Worm (Caenorhabditis elegans) whole organism, L1 larva: ENCODE results near the gene unc-3.
A peak's percentile ranks its signal among the peaks of the same experiment; 100 is the strongest.

ENCODE experiments used
- aly-2 ChIP-seq: fragments of 150-350 bp; optimal IDR thresholded peaks from 2 replicates; lab custom pipeline; 2014; ENCODE audit warnings: missing biosample characterization, missing genetic modification characterization
- blmp-1 ChIP-seq: fragments of 150-350 bp; optimal IDR thresholded peaks from 2 replicates; lab custom pipeline; 2014; ENCODE audit warnings: missing biosample characterization, missing genetic modification characterization
- ceh-88 ChIP-seq: fragments of 200-800 bp; sonication (Bioruptor generic); IDR thresholded peaks from 2 replicates; pipeline ENCODE4 v1.3.6; 2022; ENCODE audit warnings: missing genetic modification characterization, missing compliant biosample characterization
- dpl-1 ChIP-seq, 3 experiments: fragments of 150-350 bp in 2 of 3; sonication (generic microtip) in 1 of 3; optimal IDR thresholded peaks; 2 replicates each; lab custom pipeline; 2014 to 2017; ENCODE audit warnings: missing biosample characterization in 3 of 3, missing genetic modification characterization in 3 of 3, missing genetic modification reagents in 3 of 3
- dsc-1 ChIP-seq: sonication (generic microtip); optimal IDR thresholded peaks from 2 replicates; lab custom pipeline; 2016; ENCODE audit warnings: mild to moderate bottlenecking, missing genetic modification characterization, missing compliant biosample characterization
- efl-1 ChIP-seq, 4 experiments: fragments of 150-350 bp; optimal IDR thresholded peaks in 3 of 4; peaks in 1 of 4; 1 replicate in 1 of 4; 2 replicates in 3 of 4; lab custom pipeline; 2014; ENCODE audit warnings: missing biosample characterization in 2 of 4, missing genetic modification characterization in 2 of 4, missing genetic modification reagents in 2 of 4
- elt-2 ChIP-seq: sonication (generic microtip); optimal IDR thresholded peaks from 2 replicates; lab custom pipeline; 2016; ENCODE audit warnings: missing genetic modification characterization, mild to moderate bottlenecking, inconsistent platforms, missing compliant biosample characterization, missing genetic modification reagents
- elt-3 ChIP-seq, 6 experiments: fragments of 150-350 bp in 1 of 6; sonication (generic microtip); optimal IDR thresholded peaks; 2 replicates each; lab custom pipeline; 2017 to 2018; ENCODE audit warnings: missing biosample characterization in 6 of 6, missing genetic modification characterization in 6 of 6, inconsistent platforms in 1 of 6
- ets-5 ChIP-seq: fragments of 200-800 bp; sonication (Bioruptor generic); IDR thresholded peaks from 2 replicates; pipeline ENCODE4 v1.3.6; 2022; ENCODE audit warnings: missing genetic modification characterization, missing compliant biosample characterization
- fkh-10 ChIP-seq: sonication (generic microtip); optimal IDR thresholded peaks from 2 replicates; lab custom pipeline; 2017; ENCODE audit warnings: missing biosample characterization, missing genetic modification reagents, missing genetic modification characterization
- fkh-4 ChIP-seq: sonication (generic microtip); optimal IDR thresholded peaks from 2 replicates; lab custom pipeline; 2016; ENCODE audit warnings: missing compliant biosample characterization, missing genetic modification characterization, borderline replicate concordance
- fkh-8 ChIP-seq: sonication (generic microtip); optimal IDR thresholded peaks from 2 replicates; lab custom pipeline; 2016; ENCODE audit warnings: mild to moderate bottlenecking, missing genetic modification characterization, missing compliant biosample characterization
- hlh-17 ChIP-seq: fragments of 200-800 bp; sonication (Bioruptor generic); optimal IDR thresholded peaks from 2 replicates; lab custom pipeline; 2018; ENCODE audit warnings: missing genetic modification characterization, mild to moderate bottlenecking, missing compliant biosample characterization, moderate library complexity, borderline replicate concordance
- hlh-4 ChIP-seq: sonication (generic microtip); optimal IDR thresholded peaks from 2 replicates; lab custom pipeline; 2016; ENCODE audit warnings: mild to moderate bottlenecking, missing genetic modification characterization, missing compliant biosample characterization
- lin-13 ChIP-seq: fragments of 150-350 bp; optimal IDR thresholded peaks from 2 replicates; lab custom pipeline; 2014; ENCODE audit warnings: missing biosample characterization, missing genetic modification reagents, missing genetic modification characterization
- lin-14 ChIP-seq: fragments of 200-800 bp; sonication (Bioruptor generic); optimal IDR thresholded peaks from 2 replicates; lab custom pipeline; 2018; ENCODE audit warnings: mild to moderate bottlenecking, missing genetic modification characterization, moderate library complexity, missing compliant biosample characterization
- lin-35 ChIP-seq, 2 experiments: fragments of 150-350 bp; optimal IDR thresholded peaks; 2 replicates each; lab custom pipeline; 2014; ENCODE audit warnings: missing biosample characterization in 2 of 2, missing genetic modification characterization in 2 of 2, missing genetic modification reagents in 2 of 2
- lin-39 ChIP-seq: fragments of 150-350 bp; optimal IDR thresholded peaks from 2 replicates; lab custom pipeline; 2014; ENCODE audit warnings: missing biosample characterization, missing genetic modification reagents, missing genetic modification characterization
- lsy-2 ChIP-seq, 2 experiments: fragments of 150-350 bp; optimal IDR thresholded peaks; 2 replicates each; lab custom pipeline; 2014; ENCODE audit warnings: missing biosample characterization in 2 of 2, missing genetic modification characterization in 2 of 2
- mdl-1 ChIP-seq, 2 experiments: fragments of 150-350 bp; optimal IDR thresholded peaks; 2 replicates each; lab custom pipeline; 2014 to 2017; ENCODE audit warnings: missing biosample characterization in 2 of 2, missing genetic modification characterization in 2 of 2, inconsistent platforms in 1 of 2
- mef-2 ChIP-seq: fragments of 150-350 bp; optimal IDR thresholded peaks from 2 replicates; lab custom pipeline; 2014; ENCODE audit warnings: missing biosample characterization, missing genetic modification characterization
- mep-1 ChIP-seq: fragments of 150-350 bp; optimal IDR thresholded peaks from 2 replicates; lab custom pipeline; 2014; ENCODE audit warnings: missing biosample characterization, missing genetic modification characterization
- nhr-12 ChIP-seq: sonication (generic microtip); optimal IDR thresholded peaks from 2 replicates; lab custom pipeline; 2017; ENCODE audit warnings: missing biosample characterization, missing genetic modification characterization
- nhr-19 ChIP-seq: fragments of 200-800 bp; sonication (Bioruptor generic); conservative IDR thresholded peaks from 2 replicates; pipeline ENCODE4 v1.3.6; 2022; ENCODE audit warnings: missing genetic modification characterization, missing compliant biosample characterization
- nhr-20 ChIP-seq: sonication (generic microtip); optimal IDR thresholded peaks from 2 replicates; lab custom pipeline; 2016; ENCODE audit warnings: mild to moderate bottlenecking, missing genetic modification characterization, missing compliant biosample characterization
- nhr-47 ChIP-seq: sonication (generic microtip); optimal IDR thresholded peaks from 2 replicates; lab custom pipeline; 2016; ENCODE audit warnings: mild to moderate bottlenecking, missing genetic modification characterization, moderate library complexity, missing compliant biosample characterization
- nhr-71 ChIP-seq: sonication (generic microtip); optimal IDR thresholded peaks from 2 replicates; lab custom pipeline; 2016; ENCODE audit warnings: mild to moderate bottlenecking, missing genetic modification characterization, moderate library complexity, missing compliant biosample characterization
- nhr-85 ChIP-seq: sonication (generic microtip); peaks from one replicate; lab custom pipeline; 2016; ENCODE audit warnings: missing genetic modification characterization, inconsistent platforms, missing compliant biosample characterization
- nhr-90 ChIP-seq: sonication (generic microtip); optimal IDR thresholded peaks from 2 replicates; lab custom pipeline; 2016; ENCODE audit warnings: mild to moderate bottlenecking, missing genetic modification characterization, missing compliant biosample characterization; ENCODE audit not compliant: poor library complexity
- pag-3 ChIP-seq: sonication (generic microtip); optimal IDR thresholded peaks from 2 replicates; lab custom pipeline; 2017; ENCODE audit warnings: missing genetic modification characterization, mild to moderate bottlenecking, missing compliant biosample characterization, antibody characterized with exemption, borderline replicate concordance; ENCODE audit not compliant: insufficient read depth
- pqm-1 ChIP-seq: sonication (generic microtip); optimal IDR thresholded peaks from 3 replicates; lab custom pipeline; 2017; ENCODE audit warnings: missing biosample characterization, missing genetic modification characterization
- skn-1 ChIP-seq: fragments of 150-350 bp; optimal IDR thresholded peaks from 2 replicates; lab custom pipeline; 2014; ENCODE audit warnings: missing biosample characterization, missing genetic modification characterization
- snu-23 ChIP-seq: sonication (generic microtip); optimal IDR thresholded peaks from 2 replicates; lab custom pipeline; 2016; ENCODE audit warnings: missing genetic modification characterization, missing compliant biosample characterization
- tbx-2 ChIP-seq: sonication (generic microtip); optimal IDR thresholded peaks from 2 replicates; lab custom pipeline; 2016; ENCODE audit warnings: missing genetic modification characterization, missing compliant biosample characterization
- tlp-1 ChIP-seq: fragments of 150-350 bp; optimal IDR thresholded peaks from 2 replicates; lab custom pipeline; 2014; ENCODE audit warnings: missing biosample characterization, missing genetic modification characterization
- unc-30 ChIP-seq: sonication (generic microtip); optimal IDR thresholded peaks from 2 replicates; lab custom pipeline; 2017; ENCODE audit warnings: missing biosample characterization, missing genetic modification characterization
- xbp-1 ChIP-seq: sonication (generic microtip); optimal IDR thresholded peaks from 2 replicates; lab custom pipeline; 2016; ENCODE audit warnings: missing genetic modification characterization, missing compliant biosample characterization
- zip-4 ChIP-seq: fragments of 200-800 bp; sonication (Bioruptor generic); optimal IDR thresholded peaks from 2 replicates; lab custom pipeline; 2018; ENCODE audit warnings: mild to moderate bottlenecking, missing genetic modification characterization, moderate library complexity, missing compliant biosample characterization

The unc-3 gene

DNA sequence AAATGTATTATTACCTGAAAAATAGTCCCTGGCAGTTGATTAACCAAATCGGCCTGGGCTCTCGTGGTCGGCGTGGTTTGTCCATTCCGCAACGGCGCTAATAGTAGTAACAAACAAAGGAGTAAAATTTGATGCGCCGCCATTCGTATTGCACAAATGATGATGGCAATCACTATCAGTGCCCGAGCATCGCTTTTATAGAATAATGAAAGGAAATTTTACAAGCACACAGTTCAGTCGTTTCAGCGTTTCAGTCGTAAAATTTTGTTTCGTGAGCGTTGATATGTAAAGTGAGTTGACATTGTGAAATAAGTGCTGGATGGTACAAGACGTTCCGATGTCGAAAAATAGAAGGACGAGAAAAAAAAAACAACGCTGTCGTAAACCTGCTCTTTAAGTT lies 1.7 kb upstream of the unc-3 start, which contains the start of gene Y16B4A.2:
Y16B4A.2 (minus strand) TSS at position 170 of the 400 bp plus-strand sequence.
- TF ChIP-seq lsy-2 (tag; optimal IDR thresholded peaks at IDR 0.05; lab: Kevin White, UChicago), result no peak
- TF ChIP-seq elt-2, result peak; percentile 8

DNA sequence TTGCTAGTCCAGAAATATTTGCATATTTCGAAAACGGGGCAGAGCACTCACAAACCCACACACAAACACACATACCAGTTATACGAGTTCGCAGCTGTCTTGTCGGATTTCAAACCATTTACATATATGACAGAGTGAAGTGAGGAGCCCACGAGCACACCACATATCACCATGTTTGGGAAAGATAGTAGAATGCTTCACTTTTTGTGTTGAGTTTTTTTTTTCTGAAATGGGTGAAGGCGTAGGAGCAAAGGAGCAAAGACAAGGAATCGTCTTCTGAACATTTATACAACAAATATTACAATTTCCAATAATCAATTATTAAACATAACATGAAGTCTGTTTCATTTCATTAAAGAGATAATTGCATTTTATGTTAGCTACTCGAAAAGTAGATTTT lies 1.9 kb downstream of the unc-3 start:
- TF ChIP-seq dsc-1 (tag; lab: Kevin White, UChicago) (no peak), mep-1 (tag; lab: Kevin White, UChicago) (no peak)
- TF ChIP-seq, all 84 proteins: peak for 0

DNA sequence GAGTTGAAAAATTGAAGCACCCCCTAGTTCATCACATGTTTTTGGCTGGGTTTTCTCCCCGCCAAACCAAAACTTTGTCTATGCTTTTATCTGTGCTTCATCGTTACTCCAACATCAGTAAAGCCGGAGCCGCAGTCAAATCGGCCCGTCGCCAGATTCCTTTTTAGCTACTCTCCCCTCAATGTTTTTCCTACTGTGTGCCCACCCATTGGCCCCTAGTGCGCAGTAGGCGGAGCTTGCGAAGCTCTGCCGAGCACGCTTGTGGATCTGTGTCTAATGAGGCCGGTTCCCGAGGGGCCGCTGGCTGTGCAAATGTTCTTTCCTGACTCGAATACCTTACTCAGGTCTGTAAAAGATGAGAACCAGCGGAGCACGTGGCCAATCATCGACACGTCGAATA lies 3.0 kb downstream of the unc-3 start:
- TF ChIP-seq fkh-10 (GFP tag; lab: Kevin White, UChicago) (no peak), lin-14 (GFP tag; lab: Kevin White, UChicago) (peak; percentile 37), dpl-1 (GFP tag; optimal IDR thresholded peaks at IDR 0.05; lab: Kevin White, UChicago) (no peak), efl-1 (optimal IDR thresholded peaks at IDR 0.05; lab: Kevin White, UChicago) (no peak), efl-1 (GFP tag; optimal IDR thresholded peaks at IDR 0.05 in 1 of 2; lab: Kevin White, UChicago) (peak in 1 of 2 experiments; percentile 93), hlh-17 (GFP tag; lab: Kevin White, UChicago) (no peak), ceh-88 (GFP tag; lab: Robert Waterston, UW) (no peak), zip-4 (no peak), tbx-2 (tag; lab: Kevin White, UChicago) (peak; percentile 21)

DNA sequence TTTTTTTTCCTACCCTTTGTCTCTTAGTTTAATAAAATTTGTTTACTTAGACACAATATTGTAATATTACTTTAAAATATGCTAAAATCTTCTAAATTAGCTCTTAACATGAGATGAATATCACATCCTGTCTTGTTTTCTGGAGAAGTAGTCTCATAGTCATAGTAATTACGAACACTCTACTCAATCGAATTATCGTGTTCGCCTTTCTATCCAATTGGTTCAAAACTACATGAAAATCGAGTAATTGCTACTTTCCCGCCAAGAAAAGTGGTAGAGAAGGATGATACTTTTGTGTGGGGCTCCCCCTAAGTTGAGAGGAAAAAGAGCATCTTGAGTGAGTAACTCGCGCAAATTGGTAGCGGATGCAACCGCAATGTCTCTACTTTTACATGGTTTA lies 4.8 kb downstream of the unc-3 start:
- TF ChIP-seq nhr-12 (tag; lab: Kevin White, UChicago) (no peak), dsc-1 (tag; lab: Kevin White, UChicago) (peak; percentile 34)

DNA sequence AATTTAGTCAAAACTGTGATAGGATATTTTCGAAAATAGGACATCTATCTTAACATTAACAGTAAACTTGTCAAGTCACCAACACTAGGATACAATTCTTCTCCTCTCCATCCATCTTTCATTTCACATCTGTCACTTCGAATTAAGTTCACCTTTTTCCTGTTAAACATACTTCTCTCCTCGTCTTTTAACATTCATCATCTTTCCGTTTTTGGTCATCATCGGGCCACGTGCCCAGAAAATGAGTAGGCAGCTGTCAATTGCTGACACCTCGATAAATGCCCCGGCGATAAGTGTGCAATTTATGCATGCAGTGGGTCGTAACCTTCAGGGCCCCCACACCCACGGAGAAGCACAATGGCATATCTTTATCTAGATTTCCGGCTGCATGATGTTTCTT lies 6.8 kb downstream of the unc-3 start:
- TF ChIP-seq nhr-90 (tag; lab: Kevin White, UChicago) (peak; percentile 37), nhr-20 (tag; lab: Kevin White, UChicago) (peak; percentile 74), xbp-1 (no peak), nhr-47 (tag; lab: Kevin White, UChicago) (peak; percentile 20), skn-1 (tag; lab: Kevin White, UChicago) (peak; percentile 18), nhr-85 (peak; percentile 82), snu-23 (peak; percentile 54), elt-3 (tag; optimal IDR thresholded peaks at IDR 0.05; lab: Kevin White, UChicago) (peak in 2 of 6 experiments; percentile 61 to 78), ets-5 (GFP tag; lab: Robert Waterston, UW) (no peak), lin-14 (GFP tag; lab: Kevin White, UChicago) (peak; percentile 54), lsy-2 (tag; optimal IDR thresholded peaks at IDR 0.05; lab: Kevin White, UChicago) (peak in 1 of 2 experiments; percentile 8), nhr-19 (peak; percentile 18; the same call in 1 of the 2 replicates), tbx-2 (tag; lab: Kevin White, UChicago) (peak; percentile 61), blmp-1 (tag; lab: Kevin White, UChicago) (peak; percentile 61), nhr-71 (peak; percentile 61), aly-2 (no peak), lin-13 (no peak), mdl-1 (tag; optimal IDR thresholded peaks at IDR 0.05; lab: Kevin White, UChicago) (peak in 1 of 2 experiments; percentile 62), lin-35 (GFP tag; optimal IDR thresholded peaks at IDR 0.05; lab: Kevin White, UChicago) (peak in 1 of 2 experiments; percentile 51)

DNA sequence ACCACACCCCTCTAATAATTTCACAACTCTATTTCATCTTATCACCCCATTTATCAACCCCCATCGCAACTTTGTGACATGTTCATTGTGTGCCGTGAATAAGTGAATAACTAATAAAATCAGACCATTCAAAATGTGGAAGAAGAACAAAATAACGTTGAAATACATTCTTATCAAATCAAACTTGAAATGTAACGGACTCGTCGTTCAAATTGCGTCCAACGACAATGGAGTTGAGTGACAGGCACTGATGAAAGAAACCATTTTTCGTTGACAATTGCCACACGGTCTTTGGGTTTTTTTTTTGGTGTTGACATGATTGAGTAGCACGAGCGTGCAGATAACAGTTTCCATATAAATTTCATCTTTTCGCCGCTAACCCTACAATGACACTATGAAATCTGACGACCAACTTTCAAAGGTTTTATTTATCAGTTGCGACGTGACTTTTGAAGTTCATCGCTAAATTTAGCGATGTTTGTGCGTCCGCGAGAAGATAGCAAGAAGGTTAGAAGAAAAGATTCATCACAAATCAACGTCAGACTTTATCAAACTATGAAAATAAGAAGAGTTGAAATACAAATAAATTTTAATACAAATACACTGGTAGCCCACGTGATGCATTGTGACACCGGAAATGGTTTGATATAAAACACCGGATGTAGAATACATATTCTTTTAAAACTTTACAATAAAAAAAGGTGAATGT lies 10.2 kb downstream of the unc-3 start:
- no peak for TF ChIP-seq skn-1 (tag; lab: Kevin White, UChicago)
- peak in 1 of 2 experiments; percentile 7 for TF ChIP-seq lin-35 (GFP tag; optimal IDR thresholded peaks at IDR 0.05; lab: Kevin White, UChicago)
- TF ChIP-seq pag-3 (tag; lab: Kevin White, UChicago), result no peak
- TF ChIP-seq fkh-4 (tag; lab: Kevin White, UChicago), result no peak
- no peak for TF ChIP-seq unc-30 (tag; lab: Kevin White, UChicago)
- peak; percentile 38 for TF ChIP-seq nhr-19
- TF ChIP-seq lin-13, result no peak
- TF ChIP-seq efl-1 (optimal IDR thresholded peaks at IDR 0.05; lab: Kevin White, UChicago), result no peak
- TF ChIP-seq efl-1 (GFP tag; optimal IDR thresholded peaks at IDR 0.05 in 1 of 2; lab: Kevin White, UChicago), result peak in 1 of 2 experiments; percentile 43
- no peak for TF ChIP-seq pqm-1
- no peak for TF ChIP-seq mef-2 (tag; lab: Kevin White, UChicago)
- no peak for TF ChIP-seq hlh-4 (tag; lab: Kevin White, UChicago)
- TF ChIP-seq dpl-1 (GFP tag; optimal IDR thresholded peaks at IDR 0.05; lab: Kevin White, UChicago), result peak in 1 of 3 experiments; percentile 16
- TF ChIP-seq nhr-71, result peak; percentile 67
- TF ChIP-seq nhr-20 (tag; lab: Kevin White, UChicago), result peak; percentile 72
- TF ChIP-seq lin-39 (tag; lab: Kevin White, UChicago), result no peak
- no peak for TF ChIP-seq fkh-8
- TF ChIP-seq tlp-1, result no peak
- TF ChIP-seq nhr-12 (tag; lab: Kevin White, UChicago), result no peak
